Worm (Caenorhabditis elegans): ENCODE data around the gene srz-14.
A peak's percentile ranks its signal among the peaks of the same experiment; 100 is the strongest.

The srz-14 gene

ce11 chrV:16159594-16159993 is 23.9 kb upstream of the srz-14 start, which contains the start of gene F10A3.17:
Gene F10A3.17 (minus strand): TSS chrV:16159694.
- TF ChIP-seq unc-39 (tag; optimal IDR thresholded peaks at IDR 0.05), result no peak
- TF ChIP-seq ceh-16 (tag; optimal IDR thresholded peaks at IDR 0.05), result no peak
- TF ChIP-seq unc-62 (GFP tag; optimal IDR thresholded peaks at IDR 0.05), result no peak
- TF ChIP-seq sma-3 (GFP tag; optimal IDR thresholded peaks at IDR 0.05), result no peak
- no peak for TF ChIP-seq Y55F3AM.14 (GFP tag; optimal IDR thresholded peaks at IDR 0.05)
- no peak for TF ChIP-seq zag-1 (tag; optimal IDR thresholded peaks at IDR 0.05)
- TF ChIP-seq lin-11 (tag; optimal IDR thresholded peaks at IDR 0.05), result no peak

- TF ChIP-seq fos-1 (tag; optimal IDR thresholded peaks at IDR 0.05), result peak; percentile 62
- TF ChIP-seq unc-55 (GFP tag; optimal IDR thresholded peaks at IDR 0.05), result peak; percentile 56
- peak; percentile 83 for TF ChIP-seq nhr-129 (tag; optimal IDR thresholded peaks at IDR 0.05)
- TF ChIP-seq mbf-1 (tag; optimal IDR thresholded peaks at IDR 0.05), result no peak
Measured at ce11 chrV:16160087-16160486, 23.4 kb upstream of the srz-14 start.

DNA sequence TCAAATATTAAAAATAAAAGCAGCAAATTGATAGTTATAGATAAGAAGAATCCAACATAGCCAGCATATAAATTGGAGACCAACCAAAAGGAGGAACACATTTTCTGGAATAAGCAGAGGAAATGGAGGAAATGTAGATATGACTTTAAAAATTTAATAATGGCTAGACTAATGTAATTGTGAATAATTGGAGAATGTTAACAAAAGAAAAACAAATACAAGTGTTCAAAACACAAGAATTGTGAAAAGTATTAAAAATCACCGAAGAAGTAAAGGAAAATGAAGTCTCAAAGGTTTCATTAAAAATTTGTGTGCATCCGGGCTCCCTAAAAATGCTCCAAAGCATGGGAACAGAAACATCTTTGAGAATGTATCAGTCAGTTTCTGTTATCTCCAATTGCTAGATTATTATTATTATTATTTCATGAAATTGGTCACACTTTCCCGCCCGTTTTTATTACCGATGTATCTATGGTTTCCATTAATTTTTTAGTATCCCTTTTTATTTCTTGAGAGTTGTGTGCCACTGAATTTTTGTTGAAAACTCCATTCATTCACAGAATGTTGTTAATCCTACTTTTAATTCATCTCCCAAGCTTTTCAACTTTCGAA is 21.2 kb upstream of the srz-14 start, which contains the start of the genes str-109 and F10A3.11:
Gene str-109 (minus strand): TSS at position 101 of the 612 bp plus-strand sequence.
Gene F10A3.11 (plus strand): TSS at position 562 of the 612 bp plus-strand sequence.
- TF ChIP-seq ceh-82 (tag; optimal IDR thresholded peaks at IDR 0.05) (no peak), nhr-23 (tag; optimal IDR thresholded peaks at IDR 0.05) (no peak), F13H6.1 (tag; optimal IDR thresholded peaks at IDR 0.05) (no peak), unc-62 (GFP tag; optimal IDR thresholded peaks at IDR 0.05) (no peak), unc-55 (GFP tag; optimal IDR thresholded peaks at IDR 0.05) (no peak), crh-2 (tag; optimal IDR thresholded peaks at IDR 0.05) (no peak), C34F6.9 (tag; optimal IDR thresholded peaks at IDR 0.05) (no peak), mbf-1 (tag; optimal IDR thresholded peaks at IDR 0.05) (no peak), aly-2 (tag; optimal IDR thresholded peaks at IDR 0.05) (no peak), ztf-11 (tag; optimal IDR thresholded peaks at IDR 0.05) (no peak), nhr-6 (tag; optimal IDR thresholded peaks at IDR 0.05) (no peak), mab-5 (tag; optimal IDR thresholded peaks at IDR 0.05) (no peak), sem-4 (tag; optimal IDR thresholded peaks at IDR 0.05) (no peak), peb-1 (tag; optimal IDR thresholded peaks at IDR 0.05) (no peak), ceh-16 (tag; optimal IDR thresholded peaks at IDR 0.05) (no peak), unc-39 (tag; optimal IDR thresholded peaks at IDR 0.05) (no peak), lin-13 (GFP tag; optimal IDR thresholded peaks at IDR 0.05) (no peak)

- TF ChIP-seq nhr-11 (tag; optimal IDR thresholded peaks at IDR 0.05) (no peak), skn-1 (tag; optimal IDR thresholded peaks at IDR 0.05) (no peak), sem-4 (tag; optimal IDR thresholded peaks at IDR 0.05) (no peak), nhr-23 (tag; optimal IDR thresholded peaks at IDR 0.05) (no peak), lsy-2 (tag; optimal IDR thresholded peaks at IDR 0.05) (no peak), blmp-1 (tag; optimal IDR thresholded peaks at IDR 0.05; ENCODE audit: insufficient read depth) (no peak)
Measured at ce11 chrV:16163719-16164118, 19.7 kb upstream of the srz-14 start, which contains the start of gene F10A3.12. Gene F10A3.12 (plus strand): TSS chrV:16164019.

DNA sequence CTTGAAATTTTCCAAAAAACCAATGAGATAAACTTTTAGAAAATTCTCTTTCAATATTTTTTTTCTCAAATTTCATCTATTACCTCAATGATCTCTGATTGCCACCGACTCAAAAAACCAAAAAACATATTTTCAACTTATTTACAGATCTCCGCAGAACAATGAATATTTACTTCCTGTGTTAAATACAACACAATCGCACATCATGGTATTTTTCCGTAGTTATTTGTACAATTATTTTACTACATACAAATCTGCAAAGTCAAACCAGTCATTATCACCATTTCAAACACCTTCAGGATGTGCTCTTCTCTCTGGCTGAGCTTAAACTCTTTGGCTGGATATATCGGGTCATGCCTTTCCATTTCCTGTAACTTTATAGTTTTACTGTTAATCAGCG is 17.5 kb upstream of the srz-14 start, which contains the start of gene str-108:
Gene str-108 (plus strand): TSS at position 301 of the 400 bp plus-strand sequence.
- TF ChIP-seq ztf-4 (tag; optimal IDR thresholded peaks at IDR 0.05) (no peak), snpc-4 (tag; optimal IDR thresholded peaks at IDR 0.05) (no peak), ztf-1 (GFP tag; conservative IDR thresholded peaks at IDR 0.05) (no peak), elt-3 (tag; optimal IDR thresholded peaks at IDR 0.05) (no peak), lsy-2 (tag; optimal IDR thresholded peaks at IDR 0.05) (no peak), mdl-1 (tag; optimal IDR thresholded peaks at IDR 0.05) (no peak), lin-39 (tag; optimal IDR thresholded peaks at IDR 0.05) (no peak), nhr-12 (tag; optimal IDR thresholded peaks at IDR 0.05) (no peak), zag-1 (tag; optimal IDR thresholded peaks at IDR 0.05) (no peak), F13H6.1 (tag; optimal IDR thresholded peaks at IDR 0.05) (no peak)
